Worm (Caenorhabditis elegans): ENCODE data around the gene R12B2.8.
A peak's percentile ranks its signal among the peaks of the same experiment; 100 is the strongest.

DNA sequence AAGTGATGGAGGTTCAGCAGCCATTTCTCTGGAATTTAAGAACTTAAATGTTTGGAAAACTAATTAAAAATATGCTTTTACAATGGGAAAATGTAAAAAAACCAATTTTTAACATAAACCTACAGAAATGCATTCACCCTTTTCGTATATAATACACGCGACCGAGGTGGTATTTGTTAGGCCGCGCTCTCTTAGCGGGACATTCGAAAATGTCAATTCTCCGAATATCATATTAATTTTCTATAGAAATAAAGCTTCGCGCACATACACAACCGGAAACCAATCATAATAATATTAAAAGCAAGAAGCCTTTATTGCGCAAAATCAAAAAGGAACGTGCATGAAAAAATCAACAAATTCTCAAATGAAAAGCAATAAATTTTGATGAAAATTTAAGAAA lies 29.5 kb downstream of the R12B2.8 start, which contains the start of gene ddx-23:
- TF ChIP-seq ztf-23 (GFP tag; IDR thresholded peaks at IDR 0.05) (0 out of 2 replicates have a peak, but pooled peaks have one; percentile 11), klf-2 (GFP tag; conservative IDR thresholded peaks at IDR 0.05) (no peak), med-1 (GFP tag; optimal IDR thresholded peaks at IDR 0.05; ENCODE audit: insufficient read depth) (no peak), flt-1 (GFP tag; IDR thresholded peaks at IDR 0.05) (no peak), T22C8.4 (GFP tag; IDR thresholded peaks at IDR 0.05) (no peak), ztf-29 (GFP tag; IDR thresholded peaks at IDR 0.05) (no peak), tab-1 (GFP tag; IDR thresholded peaks at IDR 0.05) (no peak), ref-1 (GFP tag; conservative IDR thresholded peaks at IDR 0.05) (no peak), cog-1 (tag; optimal IDR thresholded peaks at IDR 0.05) (no peak)
